Fruit fly (Drosophila melanogaster) whole organism, pupa: ENCODE data around the gene CG12531.

Source experiments
- CG10348 ChIP-seq: fragments of 200-800 bp; sonication (Bioruptor generic); IDR thresholded peaks from 2 replicates; pipeline ENCODE4 v1.3.6; 2022; ENCODE audit warnings: missing biosample characterization, missing genetic modification characterization
- CG12605 ChIP-seq: fragments of 200-800 bp; sonication (Bioruptor generic); IDR thresholded peaks from 2 replicates; pipeline ENCODE4 v1.3.6; 2022; ENCODE audit warnings: missing biosample characterization, missing genetic modification characterization
- CG14655 ChIP-seq: fragments of 200-800 bp; sonication (Bioruptor generic); optimal IDR thresholded peaks from 3 replicates; lab custom pipeline; 2017; ENCODE audit warnings: mild to moderate bottlenecking, missing biosample characterization, missing genetic modification reagents, missing genetic modification characterization
- CG32121 ChIP-seq: fragments of 200-800 bp; sonication (Bioruptor generic); IDR thresholded peaks from 2 replicates; pipeline ENCODE4 v1.3.6; 2022; ENCODE audit warnings: missing biosample characterization, missing genetic modification characterization
- CG8159 ChIP-seq: fragments of 200-800 bp; sonication (Bioruptor generic); optimal IDR thresholded peaks from 3 replicates; lab custom pipeline; 2018; ENCODE audit warnings: missing biosample characterization, mild to moderate bottlenecking, missing genetic modification characterization, moderate library complexity
- CG8301 ChIP-seq: fragments of 200-800 bp; sonication (Bioruptor generic); optimal IDR thresholded peaks from 2 replicates; lab custom pipeline; 2018; ENCODE audit warnings: missing biosample characterization, mild to moderate bottlenecking, missing genetic modification characterization
- CG9948 ChIP-seq: fragments of 200-800 bp; sonication (Bioruptor generic); optimal IDR thresholded peaks from 2 replicates; lab custom pipeline; 2018; ENCODE audit warnings: missing biosample characterization, mild to moderate bottlenecking, missing genetic modification characterization, moderate library complexity
- D1 ChIP-seq: fragments of 200-800 bp; sonication (Bioruptor generic); optimal IDR thresholded peaks from 2 replicates; lab custom pipeline; 2018; ENCODE audit warnings: missing biosample characterization, mild to moderate bottlenecking, missing genetic modification characterization, moderate library complexity
- EcR ChIP-seq: fragments of 200-800 bp; sonication (Bioruptor generic); optimal IDR thresholded peaks from 3 replicates; lab custom pipeline; 2019; ENCODE audit warnings: missing biosample characterization, missing genetic modification characterization, mild to moderate bottlenecking, moderate library complexity, missing genetic modification reagents
- Pif1A ChIP-seq: fragments of 200-800 bp; sonication (Bioruptor generic); optimal IDR thresholded peaks from 3 replicates; lab custom pipeline; 2016; ENCODE audit warnings: missing biosample characterization, missing genetic modification characterization
- Pif1B ChIP-seq: fragments of 200-800 bp; sonication (Bioruptor generic); optimal IDR thresholded peaks from 3 replicates; lab custom pipeline; 2016; ENCODE audit warnings: missing biosample characterization, missing genetic modification characterization
- Snoo ChIP-seq: fragments of 200-800 bp; sonication (Bioruptor generic); optimal IDR thresholded peaks from 3 replicates; lab custom pipeline; 2017; ENCODE audit warnings: missing biosample characterization, mild to moderate bottlenecking, missing genetic modification characterization, inconsistent platforms
- rn ChIP-seq: fragments of 200-800 bp; sonication (Bioruptor generic); IDR thresholded peaks from 2 replicates; pipeline ENCODE4 v1.3.6; 2022; ENCODE audit warnings: missing biosample characterization, missing genetic modification characterization

DNA sequence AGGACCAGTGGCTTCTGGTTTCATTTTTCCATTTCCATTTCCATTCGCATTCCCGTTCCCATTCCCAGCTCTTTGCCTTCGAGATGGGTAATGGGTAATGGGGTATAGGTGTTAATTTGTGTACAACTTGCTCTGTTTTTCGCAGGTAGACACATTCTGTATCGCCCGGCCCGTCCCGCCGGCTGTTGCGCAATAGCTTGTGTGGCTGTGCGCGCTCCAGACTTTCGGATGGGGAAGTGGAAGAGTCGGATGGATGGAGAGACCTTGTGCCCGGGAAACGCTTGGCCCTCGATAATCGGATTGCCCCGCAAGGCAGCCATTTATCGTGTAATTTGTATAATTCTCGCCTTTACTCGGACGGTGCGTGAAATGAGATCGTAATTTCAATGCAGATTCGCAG lies 35.0 kb downstream of the CG12531 start:
- TF ChIP-seq CG12605 (no peak), Snoo (tag; lab: Kevin White, UChicago) (no peak), CG8301 (tag; lab: Kevin White, UChicago) (no peak), CG32121 (no peak), CG14655 (GFP tag; lab: Kevin White, UChicago) (no peak), D1 (tag; lab: Kevin White, UChicago) (no peak), rn (GFP tag; lab: Robert Waterston, UW) (no peak), EcR (GFP tag; lab: Kevin White, UChicago) (no peak), CG10348 (GFP tag; lab: Robert Waterston, UW) (no peak), Pif1A (GFP tag; lab: Kevin White, UChicago) (no peak), CG8159 (no peak), Pif1B (GFP tag; lab: Kevin White, UChicago) (no peak), CG9948 (tag; lab: Kevin White, UChicago) (no peak)
